Worm (Caenorhabditis elegans): ENCODE measurements around the gene mog-1.

The mog-1 gene

ce11 chrIII:9956123-9956522 is at the start of gene mog-1:
TSS of gene mog-1 (minus strand) at chrIII:9956215.
- TF ChIP-seq dve-1 (tag; optimal IDR thresholded peaks at IDR 0.05; ENCODE audit: insufficient read depth): no peak
- peak; percentile 44 for TF ChIP-seq lin-38 (GFP tag; IDR thresholded peaks at IDR 0.05)
- TF ChIP-seq hmg-1.1 (GFP tag; IDR thresholded peaks at IDR 0.05): no peak
- TF ChIP-seq ces-1 (GFP tag; optimal IDR thresholded peaks at IDR 0.05): no peak
- no peak for TF ChIP-seq F10B5.3 (tag; optimal IDR thresholded peaks at IDR 0.05)
- no peak for TF ChIP-seq pqm-1 (tag; optimal IDR thresholded peaks at IDR 0.05)
- peak; percentile 18 for TF ChIP-seq nhr-28 (tag; optimal IDR thresholded peaks at IDR 0.05)
- no peak for TF ChIP-seq ceh-44 (GFP tag; IDR thresholded peaks at IDR 0.05)
- TF ChIP-seq madf-5 (GFP tag; IDR thresholded peaks at IDR 0.05): no peak
- no peak for TF ChIP-seq Y5F2A.4 (GFP tag; optimal IDR thresholded peaks at IDR 0.05)
- no peak for TF ChIP-seq zfp-2 (tag; optimal IDR thresholded peaks at IDR 0.05)
- no peak for TF ChIP-seq unc-62 (GFP tag; optimal IDR thresholded peaks at IDR 0.05 in 1 of 2)
- no peak for TF ChIP-seq unc-62 (tag; optimal IDR thresholded peaks at IDR 0.05)
- no peak for TF ChIP-seq tra-1 (GFP tag; IDR thresholded peaks at IDR 0.05)
- no peak for TF ChIP-seq set-16 (GFP tag; IDR thresholded peaks at IDR 0.05)
- no peak for TF ChIP-seq lir-3 (tag; optimal IDR thresholded peaks at IDR 0.05)
- no peak for TF ChIP-seq daf-19 (GFP tag; conservative IDR thresholded peaks at IDR 0.05)
- no peak for TF ChIP-seq lin-1 (GFP tag; IDR thresholded peaks at IDR 0.05)
- peak; percentile 17 for TF ChIP-seq mes-2 (tag; optimal IDR thresholded peaks at IDR 0.05; ENCODE audit: poor library complexity, severe bottlenecking)
- no peak for TF ChIP-seq duxl-1 (tag; optimal IDR thresholded peaks at IDR 0.05; ENCODE audit: poor library complexity)
- TF ChIP-seq ctbp-1 (GFP tag; IDR thresholded peaks at IDR 0.05): no peak
- TF ChIP-seq php-3 (GFP tag; IDR thresholded peaks at IDR 0.05): no peak
- TF ChIP-seq daf-12 (tag; optimal IDR thresholded peaks at IDR 0.05): no peak
- TF ChIP-seq unc-130 (GFP tag; optimal IDR thresholded peaks at IDR 0.05): no peak
- TF ChIP-seq lsy-2 (tag; optimal IDR thresholded peaks at IDR 0.05): peak in 1 of 2 experiments; percentile 53
- TF ChIP-seq nhr-76 (tag; optimal IDR thresholded peaks at IDR 0.05): no peak
- TF ChIP-seq mdt-29 (GFP tag; IDR thresholded peaks at IDR 0.05): no peak
- no peak for TF ChIP-seq rbr-2 (tag; optimal IDR thresholded peaks at IDR 0.05)
- no peak for TF ChIP-seq daf-16 (GFP tag; optimal IDR thresholded peaks at IDR 0.05)
- TF ChIP-seq daf-16 (tag; optimal IDR thresholded peaks at IDR 0.05): peak; percentile 19

- TF ChIP-seq madf-5 (GFP tag; IDR thresholded peaks at IDR 0.05) (no peak), ama-1 (optimal IDR thresholded peaks at IDR 0.05) (no peak), duxl-1 (tag; optimal IDR thresholded peaks at IDR 0.05; ENCODE audit: poor library complexity) (no peak), zfp-3 (GFP tag; conservative IDR thresholded peaks at IDR 0.05) (no peak)
Measured at ce11 chrIII:10004213-10004612, 48.2 kb upstream of the mog-1 start, which contains the start of gene C05B5.11. TSS of gene C05B5.11 (plus strand) at chrIII:10004513.

- TF ChIP-seq egl-43 (GFP tag; IDR thresholded peaks at IDR 0.05) (no peak), ZK546.5 (tag; optimal IDR thresholded peaks at IDR 0.05) (no peak), tag-97 (GFP tag; IDR thresholded peaks at IDR 0.05) (no peak), aly-2 (tag; optimal IDR thresholded peaks at IDR 0.05) (no peak), ztf-11 (tag; optimal IDR thresholded peaks at IDR 0.05) (no peak), dve-1 (tag; optimal IDR thresholded peaks at IDR 0.05; ENCODE audit: insufficient read depth) (no peak), ceh-62 (tag; optimal IDR thresholded peaks at IDR 0.05) (no peak), daf-16 (GFP tag; optimal IDR thresholded peaks at IDR 0.05) (no peak), daf-16 (tag; optimal IDR thresholded peaks at IDR 0.05) (peak; percentile 32), pqm-1 (tag; optimal IDR thresholded peaks at IDR 0.05) (peak; percentile 7), ceh-44 (GFP tag; IDR thresholded peaks at IDR 0.05) (no peak), nhr-6 (tag; optimal IDR thresholded peaks at IDR 0.05) (peak; percentile 19)
Measured at ce11 chrIII:10001060-10001459, 45.0 kb upstream of the mog-1 start, which contains the start of gene C05B5.5. TSS of gene C05B5.5 (plus strand) at chrIII:10001360.
